Worm (Caenorhabditis elegans) whole organism, early embryonic: ENCODE measurements around the gene F09E5.14.

Experiments used
- B0310.2 ChIP-seq: sonication (generic microtip); optimal IDR thresholded peaks from 2 replicates; lab custom pipeline; 2016; ENCODE audit warnings: mild to moderate bottlenecking, missing genetic modification characterization, missing compliant biosample characterization
- F13C5.2 ChIP-seq: sonication (generic microtip); optimal IDR thresholded peaks from 2 replicates; lab custom pipeline; 2017; ENCODE audit warnings: mild to moderate bottlenecking, missing genetic modification characterization, inconsistent platforms, missing compliant biosample characterization
- aly-1 ChIP-seq: sonication (generic microtip); optimal IDR thresholded peaks from 2 replicates; lab custom pipeline; 2016; ENCODE audit warnings: missing genetic modification characterization, missing compliant biosample characterization
- ama-1 ChIP-seq: fragments of 150-350 bp; optimal IDR thresholded peaks from 2 replicates; lab custom pipeline; 2014
- ceh-13 ChIP-seq: fragments of 200-800 bp; sonication (Bioruptor generic); optimal IDR thresholded peaks from 2 replicates; lab custom pipeline; 2018; ENCODE audit warnings: mild to moderate bottlenecking, missing genetic modification characterization, missing compliant biosample characterization
- ceh-36 ChIP-seq: sonication (generic microtip); optimal IDR thresholded peaks from 2 replicates; lab custom pipeline; 2016; ENCODE audit warnings: missing genetic modification characterization, inconsistent platforms, missing compliant biosample characterization
- ets-7 ChIP-seq: sonication (generic microtip); optimal IDR thresholded peaks from 2 replicates; lab custom pipeline; 2016; ENCODE audit warnings: missing genotype, missing genetic modification characterization, missing compliant biosample characterization
- flt-1 ChIP-seq: fragments of 200-800 bp; sonication (Bioruptor generic); IDR thresholded peaks from 2 replicates; pipeline ENCODE4 v1.3.6; 2022; ENCODE audit warnings: missing genetic modification characterization, missing compliant biosample characterization
- hmbx-1 ChIP-seq: sonication (generic microtip); optimal IDR thresholded peaks from 2 replicates; lab custom pipeline; 2016; ENCODE audit warnings: mild to moderate bottlenecking, missing genetic modification characterization, missing compliant biosample characterization
- hmg-4 ChIP-seq: fragments of 200-800 bp; sonication (Bioruptor generic); optimal IDR thresholded peaks from 2 replicates; lab custom pipeline; 2018; ENCODE audit warnings: mild to moderate bottlenecking, missing genetic modification characterization, missing compliant biosample characterization
- hnd-1 ChIP-seq: sonication (generic microtip); optimal IDR thresholded peaks from 2 replicates; lab custom pipeline; 2016; ENCODE audit warnings: missing genetic modification characterization, missing compliant biosample characterization
- pes-1 ChIP-seq: fragments of 200-800 bp; sonication (Bioruptor generic); IDR thresholded peaks from 2 replicates; pipeline ENCODE4 v1.3.6; 2022; ENCODE audit warnings: missing genetic modification reagents, missing genetic modification characterization, missing compliant biosample characterization
- scrt-1 ChIP-seq: fragments of 200-800 bp; sonication (Bioruptor generic); IDR thresholded peaks from 2 replicates; pipeline ENCODE4 v1.3.6; 2022; ENCODE audit warnings: missing genetic modification characterization, missing compliant biosample characterization
- sea-1 ChIP-seq: fragments of 200-800 bp; sonication (Bioruptor generic); conservative IDR thresholded peaks from 2 replicates; pipeline ENCODE4 v1.3.6; 2022; ENCODE audit warnings: missing genetic modification characterization, missing compliant biosample characterization
- tbx-11 ChIP-seq: fragments of 200-800 bp; sonication (Bioruptor generic); IDR thresholded peaks from 2 replicates; pipeline ENCODE4 v1.3.6; 2022; ENCODE audit warnings: missing genetic modification characterization, missing compliant biosample characterization
- tbx-37 ChIP-seq: fragments of 200-800 bp; sonication (Bioruptor generic); conservative IDR thresholded peaks from 2 replicates; pipeline ENCODE4 v1.3.6; 2022; ENCODE audit warnings: missing genetic modification reagents, missing genetic modification characterization, missing compliant biosample characterization
- tra-4 ChIP-seq: sonication (generic microtip); optimal IDR thresholded peaks from 2 replicates; lab custom pipeline; 2017; ENCODE audit warnings: missing genetic modification characterization, missing compliant biosample characterization

F09E5.14 gene

ce11 chrII:5344775-5345174 is at the start of gene F09E5.14:
Gene F09E5.14 (minus strand): TSS chrII:5344875.
- no peak for TF ChIP-seq tbx-11 (GFP tag; lab: Robert Waterston, UW)
- TF ChIP-seq tra-4 (tag; lab: Kevin White, UChicago): no peak
- no peak for TF ChIP-seq ceh-36 (tag; lab: Kevin White, UChicago)
- TF ChIP-seq sea-1 (GFP tag; lab: Robert Waterston, UW): no peak
- no peak for TF ChIP-seq ama-1 (lab: Kevin White, UChicago)
- no peak for TF ChIP-seq pes-1 (GFP tag; lab: Robert Waterston, UW)
- no peak for TF ChIP-seq ceh-13 (GFP tag; lab: Kevin White, UChicago)
- no peak for TF ChIP-seq hnd-1 (tag; lab: Kevin White, UChicago)
- no peak for TF ChIP-seq hmg-4 (GFP tag; lab: Kevin White, UChicago)
- no peak for TF ChIP-seq aly-1 (tag; lab: Kevin White, UChicago)
- no peak for TF ChIP-seq F13C5.2 (tag; lab: Kevin White, UChicago)
- TF ChIP-seq tbx-37 (GFP tag; lab: Robert Waterston, UW): no peak

- TF ChIP-seq ceh-36 (tag; lab: Kevin White, UChicago): no peak
- no peak for TF ChIP-seq tra-4 (tag; lab: Kevin White, UChicago)
- no peak for TF ChIP-seq B0310.2 (tag; lab: Kevin White, UChicago)
- TF ChIP-seq pes-1 (GFP tag; lab: Robert Waterston, UW): no peak
- TF ChIP-seq sea-1 (GFP tag; lab: Robert Waterston, UW): no peak
- no peak for TF ChIP-seq ama-1 (lab: Kevin White, UChicago)
- TF ChIP-seq F13C5.2 (tag; lab: Kevin White, UChicago): no peak
- TF ChIP-seq hnd-1 (tag; lab: Kevin White, UChicago): no peak
- no peak for TF ChIP-seq ceh-13 (GFP tag; lab: Kevin White, UChicago)
- TF ChIP-seq scrt-1 (GFP tag; lab: Robert Waterston, UW): no peak
- TF ChIP-seq hmg-4 (GFP tag; lab: Kevin White, UChicago): no peak
- TF ChIP-seq ets-7 (tag; lab: Kevin White, UChicago): no peak
- TF ChIP-seq tbx-37 (GFP tag; lab: Robert Waterston, UW): no peak
- no peak for TF ChIP-seq tbx-11 (GFP tag; lab: Robert Waterston, UW)
- no peak for TF ChIP-seq aly-1 (tag; lab: Kevin White, UChicago)
- TF ChIP-seq flt-1 (GFP tag; lab: Robert Waterston, UW): no peak
- no peak for TF ChIP-seq hmbx-1 (tag; lab: Kevin White, UChicago)
Measured at ce11 chrII:5393090-5393489, 48.4 kb upstream of the F09E5.14 start, which contains the start of gene brap-2. Gene brap-2 (minus strand): TSS chrII:5393190.

ce11 chrII:5391447-5391846 is 46.8 kb upstream of the F09E5.14 start:
- no peak for TF ChIP-seq ceh-36 (tag; lab: Kevin White, UChicago)
- no peak for TF ChIP-seq F13C5.2 (tag; lab: Kevin White, UChicago)
- TF ChIP-seq aly-1 (tag; lab: Kevin White, UChicago): no peak
- TF ChIP-seq hmbx-1 (tag; lab: Kevin White, UChicago): no peak
- no peak for TF ChIP-seq ama-1 (lab: Kevin White, UChicago)
- no peak for TF ChIP-seq hnd-1 (tag; lab: Kevin White, UChicago)
- TF ChIP-seq scrt-1 (GFP tag; lab: Robert Waterston, UW): no peak
- no peak for TF ChIP-seq tra-4 (tag; lab: Kevin White, UChicago)
- TF ChIP-seq ceh-13 (GFP tag; lab: Kevin White, UChicago): no peak
- TF ChIP-seq pes-1 (GFP tag; lab: Robert Waterston, UW): no peak
- no peak for TF ChIP-seq tbx-11 (GFP tag; lab: Robert Waterston, UW)
- TF ChIP-seq hmg-4 (GFP tag; lab: Kevin White, UChicago): no peak
- TF ChIP-seq ets-7 (tag; lab: Kevin White, UChicago): no peak
- TF ChIP-seq flt-1 (GFP tag; lab: Robert Waterston, UW): no peak

ce11 chrII:5389831-5390323 is 45.2 kb upstream of the F09E5.14 start, which contains the start of gene ndx-6:
Gene ndx-6 (minus strand): TSS chrII:5389881.
- TF ChIP-seq scrt-1 (GFP tag; lab: Robert Waterston, UW) (no peak), ets-7 (tag; lab: Kevin White, UChicago) (peak; percentile 20), tbx-37 (GFP tag; lab: Robert Waterston, UW) (peak; percentile 45; the same call in 1 of the 2 replicates), F13C5.2 (tag; lab: Kevin White, UChicago) (peak; percentile 56), hmbx-1 (tag; lab: Kevin White, UChicago) (peak; percentile 7), B0310.2 (tag; lab: Kevin White, UChicago) (no peak), ceh-36 (tag; lab: Kevin White, UChicago) (peak; percentile 30), ama-1 (lab: Kevin White, UChicago) (no peak), pes-1 (GFP tag; lab: Robert Waterston, UW) (peak; percentile 66)

DNA sequence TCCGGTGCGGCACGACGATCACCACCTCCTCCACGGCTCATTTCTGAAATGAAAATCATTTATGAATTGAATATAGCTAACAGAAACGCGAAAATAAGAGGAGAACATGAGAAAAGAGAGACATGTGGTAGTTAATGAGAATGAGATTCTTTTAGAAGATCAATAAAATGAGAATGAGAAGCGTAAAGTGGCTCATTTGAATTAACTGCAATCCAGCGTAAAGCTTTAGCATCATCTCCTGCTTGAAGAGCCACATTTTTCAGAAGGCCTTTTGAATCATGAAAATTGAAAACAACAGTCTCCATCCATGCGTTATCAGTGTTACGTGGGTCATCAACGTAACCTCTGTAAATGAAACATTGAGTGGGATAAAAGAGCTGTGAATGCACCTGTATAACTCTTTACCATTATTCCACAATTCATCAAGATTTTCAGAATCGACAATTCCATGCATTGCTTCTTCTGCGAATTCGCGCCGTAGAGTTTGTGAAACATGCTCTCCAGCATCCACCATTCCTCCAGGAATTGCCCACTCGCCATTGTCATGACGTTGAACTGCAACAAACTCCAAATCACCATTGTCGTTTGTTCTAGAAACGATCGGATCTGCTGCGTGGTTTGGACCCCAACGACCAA is 44.2 kb upstream of the F09E5.14 start, which contains the start of gene rsp-4:
rsp-4 (minus strand) TSS at position 51 of the 636 bp plus-strand sequence.
- TF ChIP-seq flt-1 (GFP tag; lab: Robert Waterston, UW) (no peak), scrt-1 (GFP tag; lab: Robert Waterston, UW) (no peak), sea-1 (GFP tag; lab: Robert Waterston, UW) (no peak), tra-4 (tag; lab: Kevin White, UChicago) (no peak), ceh-36 (tag; lab: Kevin White, UChicago) (no peak), hmg-4 (GFP tag; lab: Kevin White, UChicago) (no peak)

ce11 chrII:5387217-5387616 is 42.5 kb upstream of the F09E5.14 start, which contains the start of gene ccpp-6:
Gene ccpp-6 (minus strand): TSS chrII:5387317.
- no peak for TF ChIP-seq ceh-36 (tag; lab: Kevin White, UChicago)
- TF ChIP-seq tra-4 (tag; lab: Kevin White, UChicago): no peak
- TF ChIP-seq scrt-1 (GFP tag; lab: Robert Waterston, UW): no peak
- TF ChIP-seq flt-1 (GFP tag; lab: Robert Waterston, UW): no peak
- TF ChIP-seq sea-1 (GFP tag; lab: Robert Waterston, UW): no peak
- TF ChIP-seq B0310.2 (tag; lab: Kevin White, UChicago): no peak
- no peak for TF ChIP-seq tbx-11 (GFP tag; lab: Robert Waterston, UW)
- no peak for TF ChIP-seq hmbx-1 (tag; lab: Kevin White, UChicago)
- no peak for TF ChIP-seq ceh-13 (GFP tag; lab: Kevin White, UChicago)
- TF ChIP-seq hnd-1 (tag; lab: Kevin White, UChicago): no peak
- no peak for TF ChIP-seq ets-7 (tag; lab: Kevin White, UChicago)
- no peak for TF ChIP-seq aly-1 (tag; lab: Kevin White, UChicago)
- no peak for TF ChIP-seq F13C5.2 (tag; lab: Kevin White, UChicago)
- no peak for TF ChIP-seq ama-1 (lab: Kevin White, UChicago)
- TF ChIP-seq hmg-4 (GFP tag; lab: Kevin White, UChicago): no peak
